Worm (Caenorhabditis elegans) whole organism, mixed stage, embryonic: ENCODE results near the gene gst-14.

Experiments
- M03D4.4 ChIP-seq: sonication (generic microtip); optimal IDR thresholded peaks from 2 replicates; lab custom pipeline; 2017; ENCODE audit warnings: mild to moderate bottlenecking, missing genetic modification characterization, missing compliant biosample characterization
- bed-3 ChIP-seq: fragments of 200-800 bp; sonication (Bioruptor generic); optimal IDR thresholded peaks from 3 replicates; lab custom pipeline; 2018; ENCODE audit warnings: mild to moderate bottlenecking, missing genetic modification characterization, moderate library complexity, missing compliant biosample characterization
- blmp-1 ChIP-seq: fragments of 150-350 bp; optimal IDR thresholded peaks from 2 replicates; lab custom pipeline; 2014; ENCODE audit warnings: missing biosample characterization, missing genetic modification characterization
- ceh-43 ChIP-seq: fragments of 200-800 bp; sonication (Bioruptor generic); optimal IDR thresholded peaks from 2 replicates; lab custom pipeline; 2018; ENCODE audit warnings: mild to moderate bottlenecking, missing genetic modification characterization, moderate library complexity, missing compliant biosample characterization
- ceh-83 ChIP-seq: fragments of 200-800 bp; sonication (Bioruptor generic); optimal IDR thresholded peaks from 2 replicates; lab custom pipeline; 2018; ENCODE audit warnings: mild to moderate bottlenecking, missing genetic modification characterization, missing compliant biosample characterization
- ces-1 ChIP-seq: fragments of 150-350 bp; optimal IDR thresholded peaks from 2 replicates; lab custom pipeline; 2014; ENCODE audit warnings: missing biosample characterization, missing genetic modification reagents, missing genetic modification characterization
- cnd-1 ChIP-seq: fragments of 200-800 bp; sonication (Bioruptor generic); optimal IDR thresholded peaks from 2 replicates; lab custom pipeline; 2018; ENCODE audit warnings: mild to moderate bottlenecking, missing genetic modification characterization, missing compliant biosample characterization
- drap-1 ChIP-seq: fragments of 200-800 bp; sonication (Bioruptor generic); optimal IDR thresholded peaks from 3 replicates; lab custom pipeline; 2018; ENCODE audit warnings: mild to moderate bottlenecking, missing genetic modification characterization, missing compliant biosample characterization
- elt-1 ChIP-seq: sonication (generic microtip); optimal IDR thresholded peaks from 2 replicates; lab custom pipeline; 2017; ENCODE audit warnings: missing genetic modification characterization, mild to moderate bottlenecking, missing compliant biosample characterization, antibody characterized with exemption, moderate library complexity, borderline replicate concordance; ENCODE audit not compliant: insufficient read depth
- elt-3 ChIP-seq: fragments of 150-350 bp; optimal IDR thresholded peaks from 2 replicates; lab custom pipeline; 2014; ENCODE audit warnings: missing biosample characterization, missing genetic modification characterization
- ham-2 ChIP-seq: fragments of 200-800 bp; sonication (Bioruptor generic); optimal IDR thresholded peaks from 2 replicates; lab custom pipeline; 2018; ENCODE audit warnings: mild to moderate bottlenecking, missing genetic modification characterization, missing compliant biosample characterization
- lin-13 ChIP-seq: fragments of 150-350 bp; optimal IDR thresholded peaks from 2 replicates; lab custom pipeline; 2014; ENCODE audit warnings: missing biosample characterization, missing genetic modification characterization
- lin-32 ChIP-seq: fragments of 200-800 bp; sonication (Bioruptor generic); optimal IDR thresholded peaks from 2 replicates; lab custom pipeline; 2018; ENCODE audit warnings: mild to moderate bottlenecking, missing genetic modification characterization, missing compliant biosample characterization
- lsy-2 ChIP-seq: fragments of 150-350 bp; optimal IDR thresholded peaks from 2 replicates; lab custom pipeline; 2014; ENCODE audit warnings: missing biosample characterization, missing genetic modification characterization
- mab-5 ChIP-seq: fragments of 150-350 bp; optimal IDR thresholded peaks from 2 replicates; lab custom pipeline; 2014; ENCODE audit warnings: missing biosample characterization, missing genetic modification characterization
- mep-1 ChIP-seq: fragments of 150-350 bp; optimal IDR thresholded peaks from 2 replicates; lab custom pipeline; 2017; ENCODE audit warnings: missing biosample characterization, missing genetic modification reagents, missing genetic modification characterization, inconsistent platforms
- mls-2 ChIP-seq: sonication (generic microtip); optimal IDR thresholded peaks from 2 replicates; lab custom pipeline; 2016; ENCODE audit warnings: mild to moderate bottlenecking, missing genetic modification characterization, moderate library complexity, missing compliant biosample characterization
- nhr-12 ChIP-seq: fragments of 150-350 bp; optimal IDR thresholded peaks from 2 replicates; lab custom pipeline; 2014; ENCODE audit warnings: missing biosample characterization, missing genetic modification characterization
- nhr-2 ChIP-seq: fragments of 150-350 bp; optimal IDR thresholded peaks from 2 replicates; lab custom pipeline; 2014; ENCODE audit warnings: missing biosample characterization, missing genetic modification characterization
- nhr-237 ChIP-seq: fragments of 150-350 bp; optimal IDR thresholded peaks from 2 replicates; lab custom pipeline; 2014; ENCODE audit warnings: missing biosample characterization, missing genetic modification characterization
- nhr-28 ChIP-seq: fragments of 150-350 bp; optimal IDR thresholded peaks from 2 replicates; lab custom pipeline; 2014; ENCODE audit warnings: missing biosample characterization, missing genetic modification characterization
- nhr-76 ChIP-seq: sonication (generic microtip); optimal IDR thresholded peaks from 2 replicates; lab custom pipeline; 2017; ENCODE audit warnings: missing biosample characterization, missing genetic modification characterization
- pha-4 ChIP-seq: fragments of 150-350 bp; optimal IDR thresholded peaks from 2 replicates; lab custom pipeline; 2018; ENCODE audit warnings: missing biosample characterization, missing genetic modification reagents, missing genetic modification characterization
- snpc-4 ChIP-seq: fragments of 150-350 bp; optimal IDR thresholded peaks from 2 replicates; lab custom pipeline; 2014; ENCODE audit warnings: missing biosample characterization, missing genetic modification characterization
- sptf-1 ChIP-seq: sonication (generic microtip); optimal IDR thresholded peaks from 2 replicates; lab custom pipeline; 2017; ENCODE audit warnings: mild to moderate bottlenecking, missing genetic modification characterization, moderate library complexity, missing compliant biosample characterization
- tbx-8 ChIP-seq: fragments of 200-800 bp; sonication (Bioruptor generic); optimal IDR thresholded peaks from 2 replicates; lab custom pipeline; 2018; ENCODE audit warnings: mild to moderate bottlenecking, missing genetic modification characterization, moderate library complexity, missing compliant biosample characterization
- unc-120 ChIP-seq: sonication (generic microtip); optimal IDR thresholded peaks from 2 replicates; lab custom pipeline; 2017; ENCODE audit warnings: missing genetic modification characterization, missing compliant biosample characterization; ENCODE audit not compliant: poor library complexity, severe bottlenecking
- unc-39 ChIP-seq: fragments of 150-350 bp; optimal IDR thresholded peaks from 2 replicates; lab custom pipeline; 2014; ENCODE audit warnings: missing biosample characterization, missing genetic modification characterization
- unc-62 ChIP-seq: fragments of 150-350 bp; optimal IDR thresholded peaks from 2 replicates; lab custom pipeline; 2014; ENCODE audit warnings: missing biosample characterization, missing genetic modification reagents, missing genetic modification characterization
- zip-8 ChIP-seq: fragments of 150-350 bp; optimal IDR thresholded peaks from 2 replicates; lab custom pipeline; 2014; ENCODE audit warnings: missing biosample characterization, missing genetic modification characterization
- ztf-11 ChIP-seq: fragments of 150-350 bp; optimal IDR thresholded peaks from 2 replicates; lab custom pipeline; 2014; ENCODE audit warnings: missing biosample characterization, missing genetic modification characterization

gst-14 gene

ce11 chrII:13627001-13627400, 11.1 kb upstream of the gst-14 start, which contains the start of gene gst-19:
Gene gst-19, minus strand, starts transcription at chrII:13627145.
- TF ChIP-seq unc-39 (tag; lab: Kevin White, UChicago): no peak
- TF ChIP-seq pha-4 (tag; lab: Kevin White, UChicago): no peak
- TF ChIP-seq nhr-76 (tag; lab: Kevin White, UChicago): no peak
- TF ChIP-seq nhr-237: no peak
- no peak for TF ChIP-seq unc-62
- TF ChIP-seq lsy-2 (tag; lab: Kevin White, UChicago): no peak
- no peak for TF ChIP-seq nhr-2
- no peak for TF ChIP-seq elt-1
- TF ChIP-seq ceh-43 (GFP tag; lab: Kevin White, UChicago): no peak
- TF ChIP-seq sptf-1 (tag; lab: Kevin White, UChicago): no peak
- TF ChIP-seq snpc-4 (tag; lab: Kevin White, UChicago): no peak
- no peak for TF ChIP-seq nhr-28
- TF ChIP-seq ham-2 (GFP tag; lab: Kevin White, UChicago): no peak
- TF ChIP-seq mep-1: no peak
- TF ChIP-seq drap-1: no peak
- no peak for TF ChIP-seq mls-2 (tag; lab: Kevin White, UChicago)
- TF ChIP-seq bed-3 (GFP tag; lab: Kevin White, UChicago): no peak
- TF ChIP-seq M03D4.4 (tag; lab: Kevin White, UChicago): no peak
- no peak for TF ChIP-seq tbx-8
- no peak for TF ChIP-seq blmp-1

DNA sequence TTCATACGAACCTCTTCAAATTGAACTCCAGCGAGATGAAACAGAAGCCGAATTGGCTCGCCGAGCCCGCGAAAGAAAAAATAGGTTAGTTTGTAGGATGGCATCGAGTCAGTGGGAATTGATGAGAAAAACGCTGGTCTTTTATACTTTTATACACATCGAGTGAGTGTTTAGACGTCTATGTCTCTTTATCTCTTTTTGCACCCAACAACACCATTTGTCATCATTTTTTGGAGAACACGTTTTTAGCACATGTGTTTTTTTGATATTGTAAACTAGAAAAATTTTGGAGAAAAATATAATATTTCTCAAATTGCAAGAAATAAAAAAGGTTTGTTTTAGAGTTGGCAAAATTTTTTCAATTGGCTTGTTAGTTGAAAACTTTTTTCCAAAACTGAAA, 8.4 kb upstream of the gst-14 start, which contains the start of gene gst-16:
TSS of gene gst-16 (minus strand) at position 111 of the 400 bp plus-strand sequence.
- no peak for TF ChIP-seq unc-120 (tag; lab: Kevin White, UChicago)

DNA sequence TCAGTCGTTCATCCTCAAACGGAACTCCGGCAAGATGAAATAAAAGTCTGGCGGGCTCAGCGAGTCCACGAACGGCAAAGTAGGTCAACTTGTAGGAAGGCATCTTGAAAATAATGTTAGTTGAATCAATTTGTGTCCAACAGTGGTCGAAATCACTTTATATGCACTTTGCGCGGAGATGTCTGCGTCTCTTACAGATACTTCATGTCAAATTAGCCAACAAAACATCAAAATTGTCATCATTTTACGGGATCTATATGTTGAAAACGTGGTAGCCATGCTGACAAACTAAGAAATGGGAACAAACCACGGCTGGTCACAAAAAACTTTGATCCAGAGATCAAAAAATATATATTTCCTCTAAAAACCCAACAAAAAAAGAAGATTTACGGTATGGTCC, 1.9 kb upstream of the gst-14 start, which contains the start of gene gst-12:
TSS of gene gst-12 (minus strand) at position 254 of the 400 bp plus-strand sequence.
- no peak for TF ChIP-seq nhr-237
- peak; percentile 24 for TF ChIP-seq unc-62
- TF ChIP-seq ceh-83 (GFP tag; lab: Kevin White, UChicago): no peak
- no peak for TF ChIP-seq nhr-28

ce11 chrII:13614516-13614915, 1.4 kb downstream of the gst-14 start:
- TF ChIP-seq nhr-12 (tag; lab: Kevin White, UChicago) (no peak), unc-39 (tag; lab: Kevin White, UChicago) (no peak), elt-3 (no peak), M03D4.4 (tag; lab: Kevin White, UChicago) (no peak), mls-2 (tag; lab: Kevin White, UChicago) (no peak), lsy-2 (tag; lab: Kevin White, UChicago) (no peak), mab-5 (no peak), lin-13 (tag; lab: Kevin White, UChicago) (no peak), cnd-1 (tag; lab: Kevin White, UChicago) (no peak), ztf-11 (no peak), unc-62 (no peak), drap-1 (no peak), ceh-83 (GFP tag; lab: Kevin White, UChicago) (no peak), pha-4 (tag; lab: Kevin White, UChicago) (no peak), elt-1 (no peak)

DNA sequence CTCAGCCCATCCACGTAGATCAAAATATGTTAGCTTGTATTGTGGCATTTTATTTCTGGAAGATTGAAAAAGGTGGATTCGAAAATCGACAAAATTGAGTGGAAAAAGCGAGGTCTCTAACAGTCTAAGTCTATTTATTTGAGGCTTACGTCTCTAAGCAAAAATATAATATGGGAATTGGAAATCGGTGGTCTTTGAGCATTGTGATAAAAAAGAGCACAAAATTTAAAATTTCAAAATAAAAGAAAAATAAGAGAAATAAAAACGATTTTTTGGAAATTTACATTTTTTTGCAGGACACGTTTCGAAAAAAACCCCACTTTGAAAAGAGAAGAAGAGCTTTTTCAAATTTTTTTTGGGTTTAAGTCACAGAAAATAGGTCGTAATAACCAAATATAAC, 2.8 kb downstream of the gst-14 start, which contains the start of gene gst-15:
TSS of gene gst-15 (minus strand) at position 101 of the 400 bp plus-strand sequence.
- no peak for TF ChIP-seq unc-120 (tag; lab: Kevin White, UChicago)
- no peak for TF ChIP-seq nhr-2
- no peak for TF ChIP-seq nhr-237
- no peak for TF ChIP-seq ces-1 (GFP tag; lab: Kevin White, UChicago)
- no peak for TF ChIP-seq lin-32 (GFP tag; lab: Kevin White, UChicago)
- TF ChIP-seq ham-2 (GFP tag; lab: Kevin White, UChicago): no peak
- no peak for TF ChIP-seq mab-5
- TF ChIP-seq bed-3 (GFP tag; lab: Kevin White, UChicago): no peak
- TF ChIP-seq ceh-43 (GFP tag; lab: Kevin White, UChicago): no peak
- TF ChIP-seq drap-1: no peak
- no peak for TF ChIP-seq elt-3
- no peak for TF ChIP-seq cnd-1 (tag; lab: Kevin White, UChicago)
- no peak for TF ChIP-seq mep-1
- TF ChIP-seq unc-62: no peak
- TF ChIP-seq zip-8 (tag; lab: Kevin White, UChicago): no peak
- TF ChIP-seq nhr-28: no peak
- TF ChIP-seq ztf-11: no peak
- TF ChIP-seq snpc-4 (tag; lab: Kevin White, UChicago): no peak
- no peak for TF ChIP-seq elt-1
